Fruit fly (Drosophila melanogaster): ENCODE results near the gene CG14448.

The CG14448 gene

dm6 chr3L:22741389-22742120 lies 46.7 kb upstream of the CG14448 start, which contains the start of gene CG7369 (continued):
- TF ChIP-seq D (optimal IDR thresholded peaks at IDR 0.05) (no peak), D (GFP tag; optimal IDR thresholded peaks at IDR 0.05) (peak; percentile 81), ab (GFP tag; optimal IDR thresholded peaks at IDR 0.05) (peak; percentile 43), her (GFP tag; optimal IDR thresholded peaks at IDR 0.05) (peak; percentile 80), Hmr (GFP tag; optimal IDR thresholded peaks at IDR 0.05) (peak; percentile 91), hb (GFP tag; IDR thresholded peaks at IDR 0.05; ENCODE audit: partially characterized antibody) (peak; percentile 44; the same call in 2 of the 3 replicates), CG17359 (tag; optimal IDR thresholded peaks at IDR 0.05) (peak; percentile 65), CG8765 (GFP tag; IDR thresholded peaks at IDR 0.05) (peak; percentile 85), Sin3A (optimal IDR thresholded peaks at IDR 0.05) (peak; percentile 97), CG16815 (GFP tag; optimal IDR thresholded peaks at IDR 0.05) (peak; percentile 88), NK7.1 (GFP tag; optimal IDR thresholded peaks at IDR 0.05) (peak; percentile 32), ATbp (GFP tag; optimal IDR thresholded peaks at IDR 0.05) (peak; percentile 42), CG30403 (GFP tag; optimal IDR thresholded peaks at IDR 0.05) (peak; percentile 96), CG7963 (GFP tag; IDR thresholded peaks at IDR 0.05; ENCODE audit: partially characterized antibody) (no peak), bab2 (GFP tag; optimal IDR thresholded peaks at IDR 0.05) (peak; percentile 77), CG6813 (GFP tag; optimal IDR thresholded peaks at IDR 0.05) (no peak), phol (tag; optimal IDR thresholded peaks at IDR 0.05) (peak; percentile 91), CG9609 (GFP tag; optimal IDR thresholded peaks at IDR 0.05) (peak; percentile 63), CG1603 (tag; optimal IDR thresholded peaks at IDR 0.05) (peak; percentile 30), tup (GFP tag; optimal IDR thresholded peaks at IDR 0.05) (peak; percentile 83), sc (optimal IDR thresholded peaks at IDR 0.05) (no peak), sc (GFP tag; optimal IDR thresholded peaks at IDR 0.05) (peak; percentile 76), Asciz (GFP tag; optimal IDR thresholded peaks at IDR 0.05) (peak; percentile 5), CG17612 (GFP tag; IDR thresholded peaks at IDR 0.05) (peak; percentile 63), H2.0 (GFP tag; IDR thresholded peaks at IDR 0.05) (peak; percentile 49), CG7987 (GFP tag; optimal IDR thresholded peaks at IDR 0.05) (peak; percentile 38), HLH3B (GFP tag; IDR thresholded peaks at IDR 0.05) (peak; percentile 61; the same call in 1 of the 2 replicates), tx (GFP tag; optimal IDR thresholded peaks at IDR 0.05) (peak; percentile 69), sd (tag; optimal IDR thresholded peaks at IDR 0.05) (peak; percentile 61), lmd (GFP tag; IDR thresholded peaks at IDR 0.05) (no peak; the same call in none of the 2 replicates), CG4730 (GFP tag; IDR thresholded peaks at IDR 0.05) (peak; percentile 68), Eip74EF (GFP tag; optimal IDR thresholded peaks at IDR 0.05) (peak in 1 of 2 experiments; percentile 31), odd (GFP tag; optimal IDR thresholded peaks at IDR 0.05) (peak; percentile 78), sim (GFP tag; IDR thresholded peaks at IDR 0.05) (no peak), ranshi (GFP tag; IDR thresholded peaks at IDR 0.05) (peak; percentile 68; the same call in 1 of the 2 replicates), grn (GFP tag; optimal IDR thresholded peaks at IDR 0.05) (peak; percentile 31), corto (GFP tag; optimal IDR thresholded peaks at IDR 0.05) (peak; percentile 92), Hr3 (GFP tag; optimal IDR thresholded peaks at IDR 0.05) (peak; percentile 87), CG11723 (GFP tag; optimal IDR thresholded peaks at IDR 0.05) (peak; percentile 83), nmo (GFP tag; optimal IDR thresholded peaks at IDR 0.05) (peak; percentile 89), CG18476 (GFP tag; optimal IDR thresholded peaks at IDR 0.05) (peak; percentile 79), az2 (GFP tag; optimal IDR thresholded peaks at IDR 0.05) (peak; percentile 82), tap (tag; optimal IDR thresholded peaks at IDR 0.05) (peak; percentile 24), hth (optimal IDR thresholded peaks at IDR 0.05) (no peak), Vsx1 (GFP tag; optimal IDR thresholded peaks at IDR 0.05) (peak; percentile 66), sima (GFP tag; optimal IDR thresholded peaks at IDR 0.05) (no peak), Rx (GFP tag; IDR thresholded peaks at IDR 0.05) (peak; percentile 62), Poxn (GFP tag; IDR thresholded peaks at IDR 0.05) (peak; percentile 57; the same call in 1 of the 2 replicates), CG4854 (GFP tag; optimal IDR thresholded peaks at IDR 0.05) (peak; percentile 67), HLHmδ (GFP tag; optimal IDR thresholded peaks at IDR 0.05) (peak; percentile 41)

All from whole organism, embryonic.